Fruit fly (Drosophila melanogaster): ENCODE results near the gene IP3K2.
A peak's percentile ranks its signal among the peaks of the same experiment; 100 is the strongest.

The IP3K2 gene

DNA sequence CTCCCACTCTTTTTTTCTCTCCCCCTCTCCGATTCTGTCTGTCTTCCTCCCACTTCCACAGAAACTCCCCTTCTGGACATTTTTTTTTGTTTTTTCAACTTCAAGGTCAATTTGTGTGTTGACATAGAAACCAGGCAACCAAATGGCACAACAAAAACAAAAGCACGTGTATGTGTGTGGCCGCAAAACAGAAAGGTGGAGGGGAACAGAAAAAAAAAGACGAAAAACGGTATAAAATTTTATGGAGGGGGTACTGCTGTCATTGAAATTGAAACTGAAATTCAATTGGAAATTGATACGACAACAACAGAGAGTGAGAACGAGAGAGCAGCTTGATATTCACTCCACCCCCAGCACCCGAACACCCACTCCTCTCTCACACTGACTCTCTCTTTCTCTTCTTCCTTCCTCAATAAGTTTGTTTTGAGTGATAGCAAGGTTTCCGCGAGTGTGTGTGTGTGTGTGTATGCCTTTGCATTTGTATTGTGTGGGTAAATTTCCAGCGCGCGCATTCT is 24.9 kb upstream of the IP3K2 start (continued):
- no peak for TF ChIP-seq CG30403 (GFP tag; optimal IDR thresholded peaks at IDR 0.05)
- no peak for TF ChIP-seq jing (GFP tag; optimal IDR thresholded peaks at IDR 0.05)
- no peak for TF ChIP-seq CG4282 (GFP tag; optimal IDR thresholded peaks at IDR 0.05)
- no peak for TF ChIP-seq Hr51 (GFP tag; optimal IDR thresholded peaks at IDR 0.05)
- peak; percentile 35 for TF ChIP-seq sd (tag; optimal IDR thresholded peaks at IDR 0.05)
- TF ChIP-seq CG10267 (tag; optimal IDR thresholded peaks at IDR 0.05), result no peak
- no peak for TF ChIP-seq pum (GFP tag; optimal IDR thresholded peaks at IDR 0.05)
- no peak for TF ChIP-seq ems (GFP tag; optimal IDR thresholded peaks at IDR 0.05)
- peak; percentile 53 for TF ChIP-seq kni (GFP tag; optimal IDR thresholded peaks at IDR 0.05)
- no peak for TF ChIP-seq Optix (GFP tag; IDR thresholded peaks at IDR 0.05)
- TF ChIP-seq ara (GFP tag; IDR thresholded peaks at IDR 0.05), result no peak
- no peak for TF ChIP-seq nerfin-1 (tag; optimal IDR thresholded peaks at IDR 0.05)
- TF ChIP-seq insv (GFP tag; optimal IDR thresholded peaks at IDR 0.05), result peak in 1 of 2 experiments; percentile 61
- TF ChIP-seq cg (GFP tag; optimal IDR thresholded peaks at IDR 0.05), result peak; percentile 81
- no peak for TF ChIP-seq Ets65A (GFP tag)
- TF ChIP-seq CG2116 (GFP tag; optimal IDR thresholded peaks at IDR 0.05), result no peak
- TF ChIP-seq CG13775 (GFP tag; optimal IDR thresholded peaks at IDR 0.05), result no peak
- TF ChIP-seq CG34376 (GFP tag; optimal IDR thresholded peaks at IDR 0.05), result peak; percentile 49
- TF ChIP-seq hth (optimal IDR thresholded peaks at IDR 0.05), result no peak
- TF ChIP-seq br (optimal IDR thresholded peaks at IDR 0.05), result no peak
- TF ChIP-seq CG8290 (GFP tag; optimal IDR thresholded peaks at IDR 0.05), result no peak
- TF ChIP-seq CG8290 (tag; optimal IDR thresholded peaks at IDR 0.05), result peak in 1 of 2 experiments; percentile 25
- TF ChIP-seq hkb (optimal IDR thresholded peaks at IDR 0.05), result no peak
- TF ChIP-seq hkb (GFP tag; IDR thresholded peaks at IDR 0.05), result no peak
- peak; percentile 55 for TF ChIP-seq CG17385 (GFP tag; optimal IDR thresholded peaks at IDR 0.05)
- TF ChIP-seq pnt (GFP tag; optimal IDR thresholded peaks at IDR 0.05), result no peak
- no peak for TF ChIP-seq B-H2 (GFP tag; optimal IDR thresholded peaks at IDR 0.05)
- TF ChIP-seq grau (tag; optimal IDR thresholded peaks at IDR 0.05), result no peak
- TF ChIP-seq Dip3 (GFP tag; optimal IDR thresholded peaks at IDR 0.05), result no peak
- TF ChIP-seq knrl (GFP tag; IDR thresholded peaks at IDR 0.05; ENCODE audit: partially characterized antibody), result no peak
- no peak for TF ChIP-seq org-1 (GFP tag; optimal IDR thresholded peaks at IDR 0.05)
- TF ChIP-seq pita (GFP tag; optimal IDR thresholded peaks at IDR 0.05), result no peak
- TF ChIP-seq disco-r (GFP tag; optimal IDR thresholded peaks at IDR 0.05), result no peak
- TF ChIP-seq Gsc (GFP tag; IDR thresholded peaks at IDR 0.05), result no peak
- TF ChIP-seq row (GFP tag; IDR thresholded peaks at IDR 0.05), result peak; percentile 12; the same call in 1 of the 3 replicates
- peak; percentile 4 for TF ChIP-seq CG12769 (tag; optimal IDR thresholded peaks at IDR 0.05)
- TF ChIP-seq Blimp-1 (GFP tag; optimal IDR thresholded peaks at IDR 0.05), result peak; percentile 81
- TF ChIP-seq CG8765 (GFP tag; IDR thresholded peaks at IDR 0.05), result no peak
- no peak for TF ChIP-seq TFAM (GFP tag; optimal IDR thresholded peaks at IDR 0.05)
- TF ChIP-seq CG18599 (GFP tag; optimal IDR thresholded peaks at IDR 0.05), result peak; percentile 3
- no peak for TF ChIP-seq CG10565 (GFP tag; optimal IDR thresholded peaks at IDR 0.05)
- no peak for TF ChIP-seq CG11247 (GFP tag; IDR thresholded peaks at IDR 0.05)
- no peak for TF ChIP-seq NC2α (GFP tag; optimal IDR thresholded peaks at IDR 0.05)
- TF ChIP-seq Kr (GFP tag; optimal IDR thresholded peaks at IDR 0.05), result no peak
- no peak for TF ChIP-seq fru (optimal IDR thresholded peaks at IDR 0.05)
- peak; percentile 6 for TF ChIP-seq lab (GFP tag; optimal IDR thresholded peaks at IDR 0.05)
- no peak for TF ChIP-seq Sox100B (GFP tag; optimal IDR thresholded peaks at IDR 0.05)
- peak; percentile 53; the same call in 1 of the 3 replicates for TF ChIP-seq so (GFP tag; IDR thresholded peaks at IDR 0.05)
- TF ChIP-seq gt (GFP tag; IDR thresholded peaks at IDR 0.05), result no peak
- TF ChIP-seq abd-A (tag; optimal IDR thresholded peaks at IDR 0.05), result peak; percentile 24
- no peak for TF ChIP-seq CG18011 (GFP tag; optimal IDR thresholded peaks at IDR 0.05)
- TF ChIP-seq tap (tag; optimal IDR thresholded peaks at IDR 0.05), result no peak
- TF ChIP-seq ap (GFP tag; IDR thresholded peaks at IDR 0.05), result no peak

Data from whole organism, embryonic.